Fruit fly (Drosophila melanogaster): ENCODE results near the gene CG9970.
A peak's percentile ranks its signal among the peaks of the same experiment; 100 is the strongest.

The CG9970 gene

dm6 chr3L:2871155-2871554 lies 45.3 kb downstream of the CG9970 start:
- TF ChIP-seq tai (GFP tag; optimal IDR thresholded peaks at IDR 0.05) (no peak), Dfd (GFP tag; optimal IDR thresholded peaks at IDR 0.05) (peak; percentile 96)

- TF ChIP-seq GATAd (GFP tag; optimal IDR thresholded peaks at IDR 0.05), result no peak
- TF ChIP-seq Hr78 (GFP tag; optimal IDR thresholded peaks at IDR 0.05), result no peak
- peak; percentile 53 for TF ChIP-seq Jra (GFP tag; optimal IDR thresholded peaks at IDR 0.05)
- no peak for TF ChIP-seq pan (optimal IDR thresholded peaks at IDR 0.05)
- peak; percentile 22 for TF ChIP-seq dsf (GFP tag; optimal IDR thresholded peaks at IDR 0.05; ENCODE audit: borderline replicate concordance)
- TF ChIP-seq CG9705 (GFP tag; optimal IDR thresholded peaks at IDR 0.05), result peak; percentile 48
- peak; percentile 90 for TF ChIP-seq fru (GFP tag; optimal IDR thresholded peaks at IDR 0.05)
- no peak for TF ChIP-seq sv (GFP tag; optimal IDR thresholded peaks at IDR 0.05)
- no peak for TF ChIP-seq Dif (GFP tag; optimal IDR thresholded peaks at IDR 0.05; ENCODE audit: partially characterized antibody)
- peak; percentile 56 for TF ChIP-seq brk (GFP tag; optimal IDR thresholded peaks at IDR 0.05)
- TF ChIP-seq Rel (GFP tag; optimal IDR thresholded peaks at IDR 0.05), result no peak
- no peak for TF ChIP-seq Rel (tag; optimal IDR thresholded peaks at IDR 0.05)
- TF ChIP-seq Abd-B (GFP tag; optimal IDR thresholded peaks at IDR 0.05), result no peak
- TF ChIP-seq OdsH (GFP tag; optimal IDR thresholded peaks at IDR 0.05), result peak; percentile 84
- TF ChIP-seq sage (GFP tag; optimal IDR thresholded peaks at IDR 0.05), result peak; percentile 33
- no peak for TF ChIP-seq jim (GFP tag; optimal IDR thresholded peaks at IDR 0.05)
- peak; percentile 77 for TF ChIP-seq HLH106 (tag; optimal IDR thresholded peaks at IDR 0.05)
- peak; percentile 78 for TF ChIP-seq psq (GFP tag; optimal IDR thresholded peaks at IDR 0.05)
- TF ChIP-seq ey (GFP tag; optimal IDR thresholded peaks at IDR 0.05), result peak; percentile 77
- peak; percentile 84 for TF ChIP-seq woc (GFP tag; optimal IDR thresholded peaks at IDR 0.05)
- TF ChIP-seq CG32264 (GFP tag; optimal IDR thresholded peaks at IDR 0.05), result peak; percentile 1
- peak; percentile 87 for TF ChIP-seq br (GFP tag; optimal IDR thresholded peaks at IDR 0.05)
- no peak for TF ChIP-seq lola (GFP tag; optimal IDR thresholded peaks at IDR 0.05)
- TF ChIP-seq Hr83 (GFP tag; optimal IDR thresholded peaks at IDR 0.05; ENCODE audit: poor library complexity, severe bottlenecking), result no peak
- TF ChIP-seq foxo (GFP tag; optimal IDR thresholded peaks at IDR 0.05), result peak in 1 of 2 experiments; percentile 90
- TF ChIP-seq usp (GFP tag; optimal IDR thresholded peaks at IDR 0.05), result no peak
- peak; percentile 85 for TF ChIP-seq h (GFP tag; optimal IDR thresholded peaks at IDR 0.05)
- TF ChIP-seq rgr (GFP tag; optimal IDR thresholded peaks at IDR 0.05), result peak; percentile 80
- TF ChIP-seq Mio (GFP tag; optimal IDR thresholded peaks at IDR 0.05), result no peak
- TF ChIP-seq Hnf4 (GFP tag; optimal IDR thresholded peaks at IDR 0.05), result peak; percentile 78
- TF ChIP-seq CrebA (GFP tag; optimal IDR thresholded peaks at IDR 0.05; ENCODE audit: borderline replicate concordance), result peak; percentile 43
- no peak for TF ChIP-seq Myc (optimal IDR thresholded peaks at IDR 0.05)
- TF ChIP-seq dl (GFP tag; optimal IDR thresholded peaks at IDR 0.05; ENCODE audit: insufficient read depth in 1 of 2, partially characterized antibody in 2 of 2), result no peak
- TF ChIP-seq Dfd (GFP tag; optimal IDR thresholded peaks at IDR 0.05), result no peak
- TF ChIP-seq tai (GFP tag; optimal IDR thresholded peaks at IDR 0.05), result peak; percentile 20
- no peak for TF ChIP-seq N (GFP tag; optimal IDR thresholded peaks at IDR 0.05)
- TF ChIP-seq dmrt93B (GFP tag; optimal IDR thresholded peaks at IDR 0.05), result peak; percentile 33
- peak; percentile 76 for TF ChIP-seq Sp1 (GFP tag; optimal IDR thresholded peaks at IDR 0.05)
- TF ChIP-seq Vsx2 (GFP tag; optimal IDR thresholded peaks at IDR 0.05; ENCODE audit: partially characterized antibody), result no peak
Measured at dm6 chr3L:2868695-2869444, 47.6 kb downstream of the CG9970 start.

Data from whole organism, wandering third instar larva.